Worm (Caenorhabditis elegans): Measurements from ENCODE around the gene C39H7.4.

DNA sequence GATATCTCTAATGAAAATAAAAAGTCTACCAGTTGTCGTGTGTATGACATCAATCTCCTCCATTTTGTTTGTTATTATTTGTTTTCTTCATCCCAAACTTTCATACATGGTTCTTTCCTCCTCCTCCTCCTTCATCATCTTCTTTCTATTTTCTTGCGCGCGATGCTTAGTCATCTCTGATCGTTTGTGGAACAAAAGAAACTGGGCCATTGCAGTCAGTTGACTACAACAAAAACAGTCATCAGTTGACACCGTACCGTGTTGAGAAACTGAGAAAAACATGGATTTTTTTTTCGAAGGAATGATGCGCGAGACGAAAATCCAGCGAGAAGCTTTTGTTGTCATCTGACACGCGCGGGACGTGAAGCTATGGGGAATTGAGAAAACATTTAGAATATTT, 9.2 kb downstream of the C39H7.4 start:
- no peak for TF ChIP-seq ztf-29 (GFP tag; IDR thresholded peaks at IDR 0.05)
- TF ChIP-seq cog-1 (tag; optimal IDR thresholded peaks at IDR 0.05): no peak
- no peak for TF ChIP-seq T22C8.4 (GFP tag; IDR thresholded peaks at IDR 0.05)

Data from whole organism, midembryonic.